Worm (Caenorhabditis elegans) whole organism, midembryonic: ENCODE data around the gene iglr-1.

Source experiments
- T22C8.4 ChIP-seq: fragments of 200-800 bp; sonication (Bioruptor generic); IDR thresholded peaks from 2 replicates; pipeline ENCODE4 v1.3.6; 2022; ENCODE audit warnings: missing genetic modification characterization, missing compliant biosample characterization
- cog-1 ChIP-seq: sonication (generic microtip); optimal IDR thresholded peaks from 2 replicates; lab custom pipeline; 2016; ENCODE audit warnings: missing genetic modification characterization, missing compliant biosample characterization
- flt-1 ChIP-seq: fragments of 200-800 bp; sonication (Bioruptor generic); IDR thresholded peaks from 2 replicates; pipeline ENCODE4 v1.3.6; 2022; ENCODE audit warnings: missing genetic modification characterization, missing compliant biosample characterization
- klf-2 ChIP-seq: fragments of 200-800 bp; sonication (Bioruptor generic); conservative IDR thresholded peaks from 2 replicates; pipeline ENCODE4 v1.3.6; 2022; ENCODE audit warnings: missing genetic modification reagents, missing genetic modification characterization, missing compliant biosample characterization
- med-1 ChIP-seq: sonication (generic microtip); optimal IDR thresholded peaks from 2 replicates; lab custom pipeline; 2017; ENCODE audit warnings: missing genetic modification characterization, mild to moderate bottlenecking, missing compliant biosample characterization, antibody characterized with exemption, missing genetic modification reagents; ENCODE audit not compliant: insufficient read depth
- ref-1 ChIP-seq: fragments of 200-800 bp; sonication (Bioruptor generic); conservative IDR thresholded peaks from 2 replicates; pipeline ENCODE4 v1.3.6; 2022; ENCODE audit warnings: missing genetic modification reagents, missing genetic modification characterization, missing compliant biosample characterization
- tab-1 ChIP-seq: fragments of 200-800 bp; sonication (Bioruptor generic); IDR thresholded peaks from 2 replicates; pipeline ENCODE4 v1.3.6; 2022; ENCODE audit warnings: missing genetic modification characterization, missing compliant biosample characterization
- ztf-23 ChIP-seq: fragments of 200-800 bp; sonication (Bioruptor generic); IDR thresholded peaks from 2 replicates; pipeline ENCODE4 v1.3.6; 2022; ENCODE audit warnings: missing genetic modification reagents, missing genetic modification characterization, missing compliant biosample characterization
- ztf-29 ChIP-seq: fragments of 200-800 bp; sonication (Bioruptor generic); IDR thresholded peaks from 2 replicates; pipeline ENCODE4 v1.3.6; 2022; ENCODE audit warnings: missing genetic modification reagents, missing genetic modification characterization, missing compliant biosample characterization

iglr-1 gene

ce11 chrX:14988160-14988559 lies 3.0 kb downstream of the iglr-1 start:
- no peak for TF ChIP-seq cog-1
- TF ChIP-seq flt-1 = no peak
- no peak for TF ChIP-seq T22C8.4 (GFP tag; lab: Robert Waterston, UW)
- TF ChIP-seq klf-2 = no peak
- no peak for TF ChIP-seq ztf-29
- TF ChIP-seq med-1 (GFP tag; lab: Kevin White, UChicago) = no peak
- TF ChIP-seq ztf-23 (GFP tag; lab: Robert Waterston, UW) = no peak
- TF ChIP-seq tab-1 (GFP tag; lab: Robert Waterston, UW) = no peak

DNA sequence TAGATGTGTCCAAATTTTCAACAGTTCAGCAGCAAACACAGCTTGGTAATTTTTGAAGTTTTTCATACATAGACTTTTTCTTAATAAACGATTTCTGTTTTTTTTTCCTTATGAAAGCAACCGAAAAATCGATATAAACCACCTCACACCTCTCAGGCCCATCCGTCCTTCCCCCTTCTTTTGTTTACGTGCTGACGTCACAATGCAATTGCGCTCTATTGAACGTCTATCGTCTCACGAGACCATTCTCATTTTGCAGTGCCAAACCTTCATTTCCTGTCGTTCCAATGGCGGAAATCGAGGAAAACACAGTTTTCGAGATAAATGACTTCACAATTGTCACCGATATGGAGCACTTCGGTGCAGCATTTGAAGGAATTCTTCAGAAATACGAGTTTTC lies 7.9 kb downstream of the iglr-1 start, which contains the start of gene rbg-1:
TSS of gene rbg-1 (plus strand) at position 260 of the 400 bp plus-strand sequence.
- TF ChIP-seq med-1 (GFP tag; lab: Kevin White, UChicago) (no peak), ref-1 (GFP tag; lab: Robert Waterston, UW) (no peak), flt-1 (peak; percentile 25; the same call in 1 of the 2 replicates), T22C8.4 (GFP tag; lab: Robert Waterston, UW) (peak; percentile 75)

DNA sequence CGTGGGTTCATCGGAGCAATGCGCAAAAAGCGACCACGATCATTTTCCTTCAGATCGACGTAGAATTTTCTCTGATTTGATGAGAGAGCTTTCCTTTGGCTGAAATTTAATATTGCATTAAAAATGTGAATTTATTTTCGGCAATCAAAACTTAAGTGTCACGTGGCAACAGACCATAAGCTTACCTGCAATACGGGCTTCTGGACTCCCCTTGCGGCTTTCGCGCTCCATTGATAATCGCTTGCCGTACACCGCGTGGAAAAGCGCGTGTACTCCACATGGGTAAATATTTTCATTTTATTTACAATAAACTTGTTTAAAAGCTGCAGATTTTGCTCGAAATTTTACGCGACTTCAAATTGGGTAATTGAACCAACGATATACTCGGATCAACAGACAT lies 8.7 kb downstream of the iglr-1 start, which contains the start of gene plp-2:
TSS of gene plp-2 (minus strand) at position 280 of the 400 bp plus-strand sequence.
- TF ChIP-seq T22C8.4 (GFP tag; lab: Robert Waterston, UW) (no peak), cog-1 (no peak), flt-1 (no peak), klf-2 (no peak), ztf-29 (no peak)

DNA sequence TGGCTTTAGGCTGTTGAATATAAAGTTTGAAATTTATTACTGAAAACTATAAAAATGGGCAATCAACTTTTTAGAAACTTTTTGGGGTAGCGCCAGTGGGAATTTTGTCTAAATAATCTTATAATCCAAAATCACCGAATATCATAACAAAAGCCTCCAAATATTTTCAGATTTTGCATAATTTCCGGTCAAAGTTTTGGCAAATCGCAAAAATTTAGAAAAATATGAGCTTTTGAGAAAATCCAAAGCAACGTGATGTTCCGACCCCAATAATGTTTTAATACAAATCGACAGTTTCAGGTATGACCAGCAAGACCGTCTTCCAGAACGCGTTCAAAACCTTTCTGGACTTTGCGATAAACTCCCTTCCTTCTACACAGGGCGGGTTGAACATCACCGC lies 11.8 kb downstream of the iglr-1 start, which contains the start of gene emre-1:
TSS of gene emre-1 (plus strand) at position 301 of the 400 bp plus-strand sequence.
- TF ChIP-seq flt-1 (no peak), cog-1 (no peak), klf-2 (no peak), ztf-23 (GFP tag; lab: Robert Waterston, UW) (no peak), ztf-29 (no peak), T22C8.4 (GFP tag; lab: Robert Waterston, UW) (no peak), tab-1 (GFP tag; lab: Robert Waterston, UW) (no peak), ref-1 (GFP tag; lab: Robert Waterston, UW) (no peak), med-1 (GFP tag; lab: Kevin White, UChicago) (no peak)

DNA sequence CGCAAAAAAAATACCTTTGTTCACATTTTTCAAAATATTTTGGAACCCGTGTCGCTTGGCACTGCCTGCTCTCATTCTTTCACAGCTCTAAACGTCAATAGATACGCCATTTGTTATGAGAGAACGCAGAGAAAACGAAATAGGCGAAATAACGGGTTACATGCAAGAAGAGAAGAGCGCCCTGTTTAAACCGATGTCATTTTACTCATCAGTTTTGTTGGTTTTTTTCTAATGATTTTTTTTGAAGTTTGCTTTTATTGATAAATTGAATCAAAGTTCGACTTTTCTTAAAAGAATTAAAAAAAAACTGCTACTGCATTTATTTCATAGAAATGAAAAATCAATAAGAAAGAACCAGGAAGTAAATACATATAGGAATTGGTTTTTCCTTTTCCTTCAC lies 12.4 kb downstream of the iglr-1 start:
- TF ChIP-seq ztf-29 (no peak), ref-1 (GFP tag; lab: Robert Waterston, UW) (no peak)

DNA sequence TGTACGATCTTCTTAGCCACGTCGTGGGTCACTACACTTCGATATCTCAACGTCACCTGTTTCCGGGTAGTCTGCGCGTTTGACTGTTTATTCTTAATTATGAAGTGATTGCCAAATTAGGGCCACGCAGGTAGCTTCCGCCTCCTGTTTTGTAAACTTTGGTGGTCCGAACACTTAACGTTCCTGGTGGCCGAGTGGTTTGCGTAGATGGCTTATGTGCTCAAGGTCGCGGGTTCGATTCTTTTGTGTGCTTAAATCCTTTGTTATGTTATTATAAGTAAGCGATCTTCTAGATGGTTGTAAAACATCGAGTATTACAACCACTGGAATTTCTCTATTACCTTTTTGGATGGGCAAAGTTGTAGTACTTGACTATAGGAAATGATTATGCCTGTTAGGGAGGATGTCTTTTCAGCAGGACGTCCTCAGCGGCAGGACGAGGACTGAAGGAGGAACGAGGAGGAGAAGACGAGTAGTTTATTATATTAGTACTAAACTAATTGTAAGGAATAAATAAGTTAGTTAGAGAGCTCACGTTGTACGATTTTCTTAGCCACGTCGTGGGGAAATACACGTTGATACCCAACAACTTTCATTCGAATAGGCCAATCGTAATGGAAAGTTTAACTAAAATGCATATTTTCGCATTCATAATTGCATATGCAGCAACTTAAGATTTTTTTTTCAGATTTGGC lies 14.2 kb downstream of the iglr-1 start:
- TF ChIP-seq med-1 (GFP tag; lab: Kevin White, UChicago) = no peak
- no peak for TF ChIP-seq ztf-29
- TF ChIP-seq T22C8.4 (GFP tag; lab: Robert Waterston, UW) = no peak
- no peak for TF ChIP-seq cog-1
- TF ChIP-seq tab-1 (GFP tag; lab: Robert Waterston, UW) = no peak
- TF ChIP-seq flt-1 = no peak
- TF ChIP-seq ref-1 (GFP tag; lab: Robert Waterston, UW) = no peak
- no peak for TF ChIP-seq klf-2
- TF ChIP-seq ztf-23 (GFP tag; lab: Robert Waterston, UW) = no peak

ce11 chrX:14975467-14976167 lies 15.6 kb downstream of the iglr-1 start, which contains the start of gene F20D1.3:
Gene F20D1.3, plus strand, starts transcription at chrX:14976117.
- TF ChIP-seq ztf-29 (no peak), tab-1 (GFP tag; lab: Robert Waterston, UW) (no peak), flt-1 (peak; percentile 29; the same call in 1 of the 2 replicates), cog-1 (peak; percentile 67)

ce11 chrX:14973085-14973484 lies 18.1 kb downstream of the iglr-1 start:
- TF ChIP-seq T22C8.4 (GFP tag; lab: Robert Waterston, UW) (no peak), klf-2 (no peak), ztf-29 (no peak), flt-1 (no peak), med-1 (GFP tag; lab: Kevin White, UChicago) (no peak), ztf-23 (GFP tag; lab: Robert Waterston, UW) (no peak)

- TF ChIP-seq med-1 (GFP tag; lab: Kevin White, UChicago) = no peak
- 0 out of 2 replicates have a peak, but pooled peaks have one; percentile 39 for TF ChIP-seq T22C8.4 (GFP tag; lab: Robert Waterston, UW)
These were observed 20.9 kb downstream of the iglr-1 start, which contains the start of the genes flwr-1 and tbc-1 for ce11 chrX:14970221-14970801. Gene flwr-1, minus strand, starts transcription at chrX:14970271. Gene tbc-1, plus strand, starts transcription at chrX:14970751.

DNA sequence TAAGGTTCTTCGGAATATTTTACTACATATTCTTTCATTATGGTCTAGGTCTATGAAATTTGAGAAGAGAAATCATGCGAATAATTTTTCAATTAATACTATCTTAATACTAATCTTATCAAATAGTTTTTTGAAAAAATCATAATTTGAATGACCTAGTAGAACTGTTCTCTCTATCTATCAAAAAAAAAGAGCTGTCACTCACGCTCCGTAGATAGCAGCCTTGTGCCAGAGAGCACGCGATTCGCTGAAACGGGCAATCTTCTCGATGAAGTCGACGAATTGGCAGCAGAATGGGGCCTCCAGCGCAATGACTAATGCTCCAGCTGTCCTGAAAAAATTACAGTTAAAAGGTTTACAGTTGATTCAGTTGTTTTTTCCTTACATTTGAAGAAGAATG lies 21.6 kb downstream of the iglr-1 start:
- TF ChIP-seq ztf-29 = no peak
- no peak for TF ChIP-seq cog-1
- TF ChIP-seq T22C8.4 (GFP tag; lab: Robert Waterston, UW) = no peak
- no peak for TF ChIP-seq ref-1 (GFP tag; lab: Robert Waterston, UW)
- no peak for TF ChIP-seq tab-1 (GFP tag; lab: Robert Waterston, UW)
- no peak for TF ChIP-seq med-1 (GFP tag; lab: Kevin White, UChicago)
- no peak for TF ChIP-seq klf-2
- TF ChIP-seq flt-1 = no peak
- TF ChIP-seq ztf-23 (GFP tag; lab: Robert Waterston, UW) = no peak
